Fruit fly (Drosophila melanogaster): ENCODE data around the gene Pus10.

Pus10 gene

DNA sequence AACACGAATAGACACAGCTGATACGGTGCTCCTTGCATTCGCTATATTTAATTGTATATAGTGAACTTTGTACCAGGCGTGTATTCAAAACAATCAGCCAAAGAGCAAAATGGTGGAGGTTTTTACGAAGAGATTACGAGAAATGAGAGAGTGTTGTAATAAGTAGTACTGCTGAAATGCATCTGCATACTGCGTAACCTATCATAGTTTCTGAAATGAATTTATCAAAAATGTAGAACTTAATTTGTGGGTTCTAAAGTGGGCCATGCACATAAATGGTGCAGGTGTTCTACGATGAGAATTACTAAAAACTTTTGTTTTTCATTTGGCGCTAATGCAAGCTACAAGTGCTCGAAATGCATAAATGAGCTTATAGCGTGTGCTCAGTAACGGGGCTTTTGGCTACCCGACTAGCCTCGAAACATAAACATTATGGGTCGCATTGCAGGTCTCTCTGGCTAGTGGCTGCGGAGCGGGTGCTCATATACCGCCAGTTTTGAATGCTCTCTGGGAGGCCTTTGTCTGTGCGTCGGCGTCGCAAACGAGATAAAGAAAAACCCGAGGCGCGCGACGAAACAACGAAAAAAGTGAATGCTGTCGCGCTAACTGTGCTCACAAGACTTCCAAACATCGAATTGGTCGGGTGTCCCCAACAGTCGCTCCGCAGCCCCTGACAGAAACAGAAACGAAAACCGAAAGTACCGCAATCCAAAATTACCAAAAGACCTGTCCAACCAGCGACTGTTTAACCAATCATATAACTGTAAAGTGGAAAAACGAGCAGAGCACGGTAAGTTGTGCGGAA is 23.4 kb downstream of the Pus10 start, which contains the start of gene Gs1:
TSS of gene Gs1 (plus strand) at position 612 of the 805 bp plus-strand sequence.
- TF ChIP-seq CG3726 (GFP tag; IDR thresholded peaks at IDR 0.05) (0 out of 3 replicates have a peak, but pooled peaks have one; percentile 5), Med (GFP tag) (peak; percentile 90), gsb-n (tag; optimal IDR thresholded peaks at IDR 0.05) (peak; percentile 27), oc (tag; optimal IDR thresholded peaks at IDR 0.05) (peak; percentile 48), ems (GFP tag; optimal IDR thresholded peaks at IDR 0.05) (no peak), cad (GFP tag; optimal IDR thresholded peaks at IDR 0.05) (no peak), Eip74EF (GFP tag; optimal IDR thresholded peaks at IDR 0.05) (peak in 1 of 2 experiments; percentile 72), Side (GFP tag; optimal IDR thresholded peaks at IDR 0.05) (peak; percentile 2), Camta (GFP tag; optimal IDR thresholded peaks at IDR 0.05) (no peak), CG2712 (tag; optimal IDR thresholded peaks at IDR 0.05) (peak; percentile 30), CG1602 (GFP tag; optimal IDR thresholded peaks at IDR 0.05) (no peak), stc (GFP tag; IDR thresholded peaks at IDR 0.05) (0 out of 2 replicates have a peak, but pooled peaks have one; percentile 18), CG9876 (GFP tag; optimal IDR thresholded peaks at IDR 0.05) (no peak), ken (GFP tag; IDR thresholded peaks at IDR 0.05) (no peak), CG9932 (GFP tag; IDR thresholded peaks at IDR 0.05) (0 out of 2 replicates have a peak, but pooled peaks have one; percentile 11), pho (GFP tag; optimal IDR thresholded peaks at IDR 0.05) (peak; percentile 17), Bgb (GFP tag; IDR thresholded peaks at IDR 0.05; ENCODE audit: partially characterized antibody) (peak; percentile 50; the same call in 1 of the 2 replicates), Dek (tag; optimal IDR thresholded peaks at IDR 0.05) (peak; percentile 37), CG15479 (GFP tag; optimal IDR thresholded peaks at IDR 0.05) (no peak), exex (tag; optimal IDR thresholded peaks at IDR 0.05) (peak; percentile 22), CG6254 (GFP tag; optimal IDR thresholded peaks at IDR 0.05) (peak; percentile 13), NFAT (GFP tag; IDR thresholded peaks at IDR 0.05) (no peak), Adf1 (GFP tag; IDR thresholded peaks at IDR 0.05) (peak; percentile 79), seq (GFP tag; IDR thresholded peaks at IDR 0.05) (peak; percentile 18; the same call in 1 of the 2 replicates), Atf6 (GFP tag; IDR thresholded peaks at IDR 0.05) (peak; percentile 64; the same call in 1 of the 2 replicates), insv (GFP tag; optimal IDR thresholded peaks at IDR 0.05) (no peak), MBD-R2 (GFP tag; IDR thresholded peaks at IDR 0.05) (peak; percentile 18; the same call in 1 of the 2 replicates), Dll (GFP tag; IDR thresholded peaks at IDR 0.05; ENCODE audit: partially characterized antibody) (peak; percentile 45; the same call in 1 of the 4 replicates), salm (tag; optimal IDR thresholded peaks at IDR 0.05) (peak; percentile 57), CG8290 (GFP tag; optimal IDR thresholded peaks at IDR 0.05) (no peak), CG8290 (tag; optimal IDR thresholded peaks at IDR 0.05) (peak; percentile 8 to 65), Vsx1 (GFP tag; optimal IDR thresholded peaks at IDR 0.05) (peak; percentile 52), Dbx (GFP tag; IDR thresholded peaks at IDR 0.05) (peak; percentile 16; the same call in 1 of the 3 replicates), Scr (GFP tag; IDR thresholded peaks at IDR 0.05; ENCODE audit: partially characterized antibody) (no peak), CG16813 (GFP tag; IDR thresholded peaks at IDR 0.05; ENCODE audit: partially characterized antibody) (no peak), Spps (tag; optimal IDR thresholded peaks at IDR 0.05) (no peak), B-H2 (GFP tag; optimal IDR thresholded peaks at IDR 0.05) (peak; percentile 72), zen2 (GFP tag; IDR thresholded peaks at IDR 0.05; ENCODE audit: partially characterized antibody) (peak; percentile 68; the same call in 2 of the 3 replicates), Hey (tag; optimal IDR thresholded peaks at IDR 0.05) (peak; percentile 46), CG9437 (GFP tag; optimal IDR thresholded peaks at IDR 0.05) (no peak), D (optimal IDR thresholded peaks at IDR 0.05) (no peak), D (GFP tag; optimal IDR thresholded peaks at IDR 0.05) (no peak), cwo (GFP tag; optimal IDR thresholded peaks at IDR 0.05) (peak; percentile 61), Oaz (GFP tag; IDR thresholded peaks at IDR 0.05) (no peak), scrt (GFP tag; optimal IDR thresholded peaks at IDR 0.05) (peak; percentile 41), CG18764 (GFP tag; optimal IDR thresholded peaks at IDR 0.05) (no peak), CG3838 (GFP tag; optimal IDR thresholded peaks at IDR 0.05) (no peak), Pdp1 (GFP tag; optimal IDR thresholded peaks at IDR 0.05) (peak in 1 of 2 experiments; percentile 56)

Measured in whole organism, embryonic.